Worm (Caenorhabditis elegans) whole organism, early embryonic: ENCODE results near the gene gfi-3.

Source experiments
- B0310.2 ChIP-seq: sonication (generic microtip); optimal IDR thresholded peaks from 2 replicates; lab custom pipeline; 2016; ENCODE audit warnings: mild to moderate bottlenecking, missing genetic modification characterization, missing compliant biosample characterization
- aly-1 ChIP-seq: sonication (generic microtip); optimal IDR thresholded peaks from 2 replicates; lab custom pipeline; 2016; ENCODE audit warnings: missing genetic modification characterization, missing compliant biosample characterization
- ama-1 ChIP-seq: fragments of 150-350 bp; optimal IDR thresholded peaks from 2 replicates; lab custom pipeline; 2014
- ceh-13 ChIP-seq: fragments of 200-800 bp; sonication (Bioruptor generic); optimal IDR thresholded peaks from 2 replicates; lab custom pipeline; 2018; ENCODE audit warnings: mild to moderate bottlenecking, missing genetic modification characterization, missing compliant biosample characterization
- ceh-36 ChIP-seq: sonication (generic microtip); optimal IDR thresholded peaks from 2 replicates; lab custom pipeline; 2016; ENCODE audit warnings: missing genetic modification characterization, inconsistent platforms, missing compliant biosample characterization
- ets-7 ChIP-seq: sonication (generic microtip); optimal IDR thresholded peaks from 2 replicates; lab custom pipeline; 2016; ENCODE audit warnings: missing genotype, missing genetic modification characterization, missing compliant biosample characterization
- flt-1 ChIP-seq: fragments of 200-800 bp; sonication (Bioruptor generic); IDR thresholded peaks from 2 replicates; pipeline ENCODE4 v1.3.6; 2022; ENCODE audit warnings: missing genetic modification characterization, missing compliant biosample characterization
- hmbx-1 ChIP-seq: sonication (generic microtip); optimal IDR thresholded peaks from 2 replicates; lab custom pipeline; 2016; ENCODE audit warnings: mild to moderate bottlenecking, missing genetic modification characterization, missing compliant biosample characterization
- hmg-4 ChIP-seq: fragments of 200-800 bp; sonication (Bioruptor generic); optimal IDR thresholded peaks from 2 replicates; lab custom pipeline; 2018; ENCODE audit warnings: mild to moderate bottlenecking, missing genetic modification characterization, missing compliant biosample characterization
- hnd-1 ChIP-seq: sonication (generic microtip); optimal IDR thresholded peaks from 2 replicates; lab custom pipeline; 2016; ENCODE audit warnings: missing genetic modification characterization, missing compliant biosample characterization
- pes-1 ChIP-seq: fragments of 200-800 bp; sonication (Bioruptor generic); IDR thresholded peaks from 2 replicates; pipeline ENCODE4 v1.3.6; 2022; ENCODE audit warnings: missing genetic modification reagents, missing genetic modification characterization, missing compliant biosample characterization
- scrt-1 ChIP-seq: fragments of 200-800 bp; sonication (Bioruptor generic); IDR thresholded peaks from 2 replicates; pipeline ENCODE4 v1.3.6; 2022; ENCODE audit warnings: missing genetic modification characterization, missing compliant biosample characterization
- sea-1 ChIP-seq: fragments of 200-800 bp; sonication (Bioruptor generic); conservative IDR thresholded peaks from 2 replicates; pipeline ENCODE4 v1.3.6; 2022; ENCODE audit warnings: missing genetic modification characterization, missing compliant biosample characterization

DNA sequence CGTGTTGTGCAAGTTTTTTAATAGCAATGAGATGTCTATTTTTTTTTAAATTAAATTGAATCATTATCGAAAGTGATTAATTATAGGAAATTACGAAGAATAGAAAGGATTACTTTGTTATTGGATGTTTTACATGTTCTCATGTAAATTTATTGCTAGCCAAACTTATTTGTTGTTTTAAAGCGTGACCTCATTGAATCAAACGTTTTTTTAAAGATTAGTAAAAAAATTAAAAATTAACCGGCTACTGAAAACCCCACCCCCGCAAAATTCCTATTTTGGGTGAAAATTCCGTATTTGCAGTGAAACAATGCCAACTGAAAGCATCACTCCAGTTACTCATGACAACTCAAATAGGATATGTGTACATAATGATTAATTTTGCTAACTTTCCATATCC lies 4.5 kb downstream of the gfi-3 start, which contains the start of gene M163.8:
- TF ChIP-seq ama-1 = no peak
- no peak for TF ChIP-seq hmbx-1 (tag; lab: Kevin White, UChicago)
- TF ChIP-seq ceh-13 (GFP tag; lab: Kevin White, UChicago) = no peak
- no peak for TF ChIP-seq flt-1 (GFP tag; lab: Robert Waterston, UW)
- TF ChIP-seq hnd-1 = no peak
- no peak for TF ChIP-seq scrt-1 (GFP tag; lab: Robert Waterston, UW)
- no peak for TF ChIP-seq pes-1 (GFP tag; lab: Robert Waterston, UW)
- no peak for TF ChIP-seq ceh-36 (tag; lab: Kevin White, UChicago)
- TF ChIP-seq sea-1 (GFP tag; lab: Robert Waterston, UW) = no peak
- no peak for TF ChIP-seq B0310.2
- no peak for TF ChIP-seq ets-7 (tag; lab: Kevin White, UChicago)
- TF ChIP-seq hmg-4 = no peak
- no peak for TF ChIP-seq aly-1 (tag; lab: Kevin White, UChicago)
